Worm (Caenorhabditis elegans) whole organism, early embryonic: Measurements from ENCODE around the gene K12H6.8.

Source experiments
- B0310.2 ChIP-seq: sonication (generic microtip); optimal IDR thresholded peaks from 2 replicates; lab custom pipeline; 2016; ENCODE audit warnings: mild to moderate bottlenecking, missing genetic modification characterization, missing compliant biosample characterization
- aly-1 ChIP-seq: sonication (generic microtip); optimal IDR thresholded peaks from 2 replicates; lab custom pipeline; 2016; ENCODE audit warnings: missing genetic modification characterization, missing compliant biosample characterization
- ama-1 ChIP-seq: fragments of 150-350 bp; optimal IDR thresholded peaks from 2 replicates; lab custom pipeline; 2014
- flt-1 ChIP-seq: fragments of 200-800 bp; sonication (Bioruptor generic); IDR thresholded peaks from 2 replicates; pipeline ENCODE4 v1.3.6; 2022; ENCODE audit warnings: missing genetic modification characterization, missing compliant biosample characterization
- hnd-1 ChIP-seq: sonication (generic microtip); optimal IDR thresholded peaks from 2 replicates; lab custom pipeline; 2016; ENCODE audit warnings: missing genetic modification characterization, missing compliant biosample characterization
- scrt-1 ChIP-seq: fragments of 200-800 bp; sonication (Bioruptor generic); IDR thresholded peaks from 2 replicates; pipeline ENCODE4 v1.3.6; 2022; ENCODE audit warnings: missing genetic modification characterization, missing compliant biosample characterization
- tbx-37 ChIP-seq: fragments of 200-800 bp; sonication (Bioruptor generic); conservative IDR thresholded peaks from 2 replicates; pipeline ENCODE4 v1.3.6; 2022; ENCODE audit warnings: missing genetic modification reagents, missing genetic modification characterization, missing compliant biosample characterization

- TF ChIP-seq hnd-1 (tag; lab: Kevin White, UChicago) = no peak
- TF ChIP-seq ama-1 (lab: Kevin White, UChicago) = no peak
- TF ChIP-seq tbx-37 (GFP tag; lab: Robert Waterston, UW) = no peak
- no peak for TF ChIP-seq flt-1 (GFP tag; lab: Robert Waterston, UW)
- TF ChIP-seq aly-1 (tag; lab: Kevin White, UChicago) = no peak
- TF ChIP-seq B0310.2 (tag; lab: Kevin White, UChicago) = no peak
- TF ChIP-seq scrt-1 (GFP tag; lab: Robert Waterston, UW) = no peak
Measured at ce11 chrII:2815444-2815843, 12.3 kb upstream of the K12H6.8 start, which contains the start of gene K12H6.2.
